Worm (Caenorhabditis elegans) whole organism, L2 larva: Measurements from ENCODE around the gene memb-2.
A peak's percentile ranks its signal among the peaks of the same experiment; 100 is the strongest.

Experiments
- C34F6.9 ChIP-seq: fragments of 150-350 bp; optimal IDR thresholded peaks from 2 replicates; lab custom pipeline; 2014; ENCODE audit warnings: missing biosample characterization, missing genetic modification characterization
- F13H6.1 ChIP-seq: sonication (generic microtip); optimal IDR thresholded peaks from 2 replicates; lab custom pipeline; 2016; ENCODE audit warnings: missing genetic modification characterization, missing compliant biosample characterization
- R02D3.7 ChIP-seq: fragments of 150-350 bp; optimal IDR thresholded peaks from 2 replicates; lab custom pipeline; 2014; ENCODE audit warnings: missing biosample characterization, missing genetic modification characterization
- ZK546.5 ChIP-seq: sonication (generic microtip); optimal IDR thresholded peaks from 2 replicates; lab custom pipeline; 2017; ENCODE audit warnings: missing biosample characterization, missing genetic modification characterization
- alr-1 ChIP-seq: fragments of 150-350 bp; optimal IDR thresholded peaks from 2 replicates; lab custom pipeline; 2014; ENCODE audit warnings: missing biosample characterization, missing genetic modification characterization
- aly-2 ChIP-seq: fragments of 150-350 bp; optimal IDR thresholded peaks from 2 replicates; lab custom pipeline; 2014; ENCODE audit warnings: missing biosample characterization, missing genetic modification characterization
- ama-1 ChIP-seq: fragments of 150-350 bp; optimal IDR thresholded peaks from 2 replicates; lab custom pipeline; 2018; ENCODE audit warnings: inconsistent platforms
- blmp-1 ChIP-seq: sonication (generic microtip); optimal IDR thresholded peaks from 2 replicates; lab custom pipeline; 2017; ENCODE audit warnings: missing genetic modification characterization, mild to moderate bottlenecking, missing compliant biosample characterization, antibody characterized with exemption, moderate library complexity; ENCODE audit not compliant: insufficient read depth
- ceh-16 ChIP-seq: fragments of 150-350 bp; optimal IDR thresholded peaks from 2 replicates; lab custom pipeline; 2014; ENCODE audit warnings: missing biosample characterization, missing genetic modification characterization
- ceh-82 ChIP-seq: fragments of 150-350 bp; optimal IDR thresholded peaks from 2 replicates; lab custom pipeline; 2014; ENCODE audit warnings: missing biosample characterization, missing genetic modification characterization
- dmd-4 ChIP-seq: sonication (generic microtip); optimal IDR thresholded peaks from 2 replicates; lab custom pipeline; 2017; ENCODE audit warnings: missing biosample characterization, missing genetic modification characterization
- egl-27 ChIP-seq: sonication (generic microtip); optimal IDR thresholded peaks from 3 replicates; lab custom pipeline; 2017; ENCODE audit warnings: missing biosample characterization, missing genetic modification reagents, missing genetic modification characterization
- fos-1 ChIP-seq: fragments of 150-350 bp; optimal IDR thresholded peaks from 2 replicates; lab custom pipeline; 2014; ENCODE audit warnings: missing biosample characterization, missing genetic modification characterization
- gmeb-1 ChIP-seq: fragments of 150-350 bp; optimal IDR thresholded peaks from 2 replicates; lab custom pipeline; 2014; ENCODE audit warnings: missing biosample characterization, missing genetic modification characterization
- lin-13 ChIP-seq: fragments of 150-350 bp; optimal IDR thresholded peaks from 2 replicates; lab custom pipeline; 2014; ENCODE audit warnings: missing biosample characterization, missing genetic modification reagents, missing genetic modification characterization
- lsy-2 ChIP-seq, 2 experiments: fragments of 150-350 bp in 1 of 2; sonication (generic microtip) in 1 of 2; optimal IDR thresholded peaks; 2 replicates each; lab custom pipeline; 2014 to 2017; ENCODE audit warnings: missing biosample characterization in 2 of 2, missing genetic modification characterization in 2 of 2
- mab-5 ChIP-seq: fragments of 150-350 bp; optimal IDR thresholded peaks from 2 replicates; lab custom pipeline; 2014; ENCODE audit warnings: missing biosample characterization, missing genetic modification characterization
- mbf-1 ChIP-seq: sonication (generic microtip); optimal IDR thresholded peaks from 2 replicates; lab custom pipeline; 2017; ENCODE audit warnings: missing biosample characterization, missing genetic modification characterization
- mdl-1 ChIP-seq, 2 experiments: fragments of 150-350 bp in 1 of 2; sonication (generic microtip) in 1 of 2; optimal IDR thresholded peaks; 2 replicates each; lab custom pipeline; 2017; ENCODE audit warnings: missing biosample characterization in 2 of 2, missing genetic modification characterization in 2 of 2
- nhr-10 ChIP-seq: sonication (generic microtip); optimal IDR thresholded peaks from 2 replicates; lab custom pipeline; 2017; ENCODE audit warnings: missing biosample characterization, missing genetic modification characterization
- nhr-11 ChIP-seq: fragments of 150-350 bp; optimal IDR thresholded peaks from 2 replicates; lab custom pipeline; 2014; ENCODE audit warnings: missing biosample characterization, missing genetic modification characterization
- nhr-12 ChIP-seq: fragments of 150-350 bp; optimal IDR thresholded peaks from 2 replicates; lab custom pipeline; 2014; ENCODE audit warnings: missing biosample characterization, missing genetic modification characterization
- nhr-23 ChIP-seq: fragments of 150-350 bp; optimal IDR thresholded peaks from 2 replicates; lab custom pipeline; 2014; ENCODE audit warnings: missing biosample characterization, missing genetic modification reagents, missing genetic modification characterization
- nhr-25 ChIP-seq: fragments of 150-350 bp; sonication (generic microtip); optimal IDR thresholded peaks from 3 replicates; lab custom pipeline; 2014; ENCODE audit warnings: missing biosample characterization, missing genetic modification characterization
- nhr-6 ChIP-seq: fragments of 150-350 bp; optimal IDR thresholded peaks from 2 replicates; lab custom pipeline; 2014; ENCODE audit warnings: missing biosample characterization, missing genetic modification characterization
- nhr-77 ChIP-seq: fragments of 150-350 bp; optimal IDR thresholded peaks from 2 replicates; lab custom pipeline; 2014; ENCODE audit warnings: missing biosample characterization, missing genetic modification characterization
- peb-1 ChIP-seq: fragments of 150-350 bp; optimal IDR thresholded peaks from 2 replicates; lab custom pipeline; 2014; ENCODE audit warnings: missing biosample characterization, missing genetic modification characterization
- skn-1 ChIP-seq: sonication (generic microtip); optimal IDR thresholded peaks from 2 replicates; lab custom pipeline; 2017; ENCODE audit warnings: missing biosample characterization, missing genetic modification characterization
- sma-3 ChIP-seq: sonication (generic microtip); optimal IDR thresholded peaks from 2 replicates; lab custom pipeline; 2016; ENCODE audit warnings: missing genetic modification reagents, missing genetic modification characterization, missing compliant biosample characterization
- sma-9 ChIP-seq, 2 experiments: fragments of 150-350 bp in 1 of 2; sonication (generic microtip) in 1 of 2; optimal IDR thresholded peaks; 2 replicates each; lab custom pipeline; 2014 to 2016; ENCODE audit warnings: missing genetic modification characterization in 2 of 2, mild to moderate bottlenecking in 1 of 2, missing biosample characterization in 1 of 2, missing compliant biosample characterization in 1 of 2, missing genetic modification reagents in 1 of 2, moderate library complexity in 1 of 2
- snpc-4 ChIP-seq: fragments of 150-350 bp; optimal IDR thresholded peaks from 2 replicates; lab custom pipeline; 2014; ENCODE audit warnings: missing biosample characterization, missing genetic modification characterization
- unc-55 ChIP-seq: fragments of 150-350 bp; sonication (generic microtip); optimal IDR thresholded peaks from 3 replicates; lab custom pipeline; 2014; ENCODE audit warnings: missing biosample characterization, missing genetic modification reagents, missing genetic modification characterization
- unc-62 ChIP-seq: fragments of 150-350 bp; optimal IDR thresholded peaks from 2 replicates; lab custom pipeline; 2014; ENCODE audit warnings: missing biosample characterization, missing genetic modification reagents, missing genetic modification characterization
- zag-1 ChIP-seq: fragments of 150-350 bp; optimal IDR thresholded peaks from 2 replicates; lab custom pipeline; 2014; ENCODE audit warnings: missing biosample characterization, missing genetic modification characterization
- ztf-11 ChIP-seq: sonication (generic microtip); optimal IDR thresholded peaks from 2 replicates; lab custom pipeline; 2017; ENCODE audit warnings: missing biosample characterization, missing genetic modification characterization
- ztf-4 ChIP-seq: fragments of 150-350 bp; optimal IDR thresholded peaks from 2 replicates; lab custom pipeline; 2014; ENCODE audit warnings: missing biosample characterization, missing genetic modification characterization

memb-2 gene

DNA sequence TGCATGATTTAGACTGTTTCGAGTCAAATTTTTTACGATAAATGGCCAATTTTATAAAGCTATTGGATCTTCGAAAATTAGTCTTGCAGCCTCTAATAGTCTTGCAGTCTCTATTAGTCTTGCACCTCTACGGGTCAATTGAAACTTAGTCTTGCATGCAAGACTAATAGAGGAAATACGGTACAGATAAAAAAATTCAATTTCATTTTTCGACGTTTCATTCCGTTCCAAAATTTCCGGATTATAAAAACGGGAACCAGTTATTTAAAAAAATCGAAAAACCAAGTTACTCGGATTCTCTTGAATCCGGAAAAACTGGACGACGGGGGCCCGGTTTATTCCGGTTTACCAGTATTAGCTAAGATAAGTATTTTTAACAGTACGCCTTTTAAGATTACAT lies 1.4 kb upstream of the memb-2 start, which contains the start of gene M03E7.1:
TSS of gene M03E7.1 (plus strand) at position 301 of the 400 bp plus-strand sequence.
- TF ChIP-seq lsy-2 (tag; optimal IDR thresholded peaks at IDR 0.05; lab: Kevin White, UChicago) (no peak), R02D3.7 (tag; lab: Kevin White, UChicago) (no peak), mab-5 (tag; lab: Kevin White, UChicago) (no peak), ZK546.5 (no peak), nhr-12 (tag; lab: Kevin White, UChicago) (no peak), ceh-16 (no peak), nhr-25 (tag; lab: Kevin White, UChicago) (no peak), nhr-23 (tag; lab: Kevin White, UChicago) (no peak), mdl-1 (tag; optimal IDR thresholded peaks at IDR 0.05; lab: Kevin White, UChicago) (no peak), ceh-82 (tag; lab: Kevin White, UChicago) (no peak), unc-62 (GFP tag; lab: Kevin White, UChicago) (no peak), snpc-4 (tag; lab: Kevin White, UChicago) (no peak), alr-1 (no peak), blmp-1 (no peak), F13H6.1 (tag; lab: Kevin White, UChicago) (no peak), C34F6.9 (tag; lab: Kevin White, UChicago) (no peak), zag-1 (tag; lab: Kevin White, UChicago) (no peak)

DNA sequence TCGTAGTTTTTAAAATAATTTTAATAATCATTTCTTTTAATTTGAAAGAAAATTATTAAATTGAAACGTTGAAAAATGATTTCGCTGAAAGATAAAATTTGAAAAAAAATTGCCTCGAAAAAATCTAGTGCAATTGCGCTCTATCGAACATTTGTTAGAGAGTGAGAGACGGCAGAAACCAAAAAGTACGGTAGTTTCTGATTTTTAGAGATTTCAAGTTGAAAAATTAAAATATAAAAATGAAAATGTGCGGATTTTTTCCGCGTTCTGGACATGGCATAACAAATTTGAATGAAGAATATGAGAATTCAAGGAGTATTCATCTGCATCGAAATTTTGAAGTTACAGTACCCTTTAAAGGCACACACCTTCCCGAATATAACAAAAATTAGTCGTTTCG lies 568 bp downstream of the memb-2 start:
- TF ChIP-seq lin-13 (GFP tag; lab: Kevin White, UChicago) (no peak), unc-55 (GFP tag; lab: Kevin White, UChicago) (peak; percentile 48), lsy-2 (tag; optimal IDR thresholded peaks at IDR 0.05; lab: Kevin White, UChicago) (peak in 1 of 2 experiments; percentile 73)
- TF ChIP-seq, all 48 proteins: peak for 2

DNA sequence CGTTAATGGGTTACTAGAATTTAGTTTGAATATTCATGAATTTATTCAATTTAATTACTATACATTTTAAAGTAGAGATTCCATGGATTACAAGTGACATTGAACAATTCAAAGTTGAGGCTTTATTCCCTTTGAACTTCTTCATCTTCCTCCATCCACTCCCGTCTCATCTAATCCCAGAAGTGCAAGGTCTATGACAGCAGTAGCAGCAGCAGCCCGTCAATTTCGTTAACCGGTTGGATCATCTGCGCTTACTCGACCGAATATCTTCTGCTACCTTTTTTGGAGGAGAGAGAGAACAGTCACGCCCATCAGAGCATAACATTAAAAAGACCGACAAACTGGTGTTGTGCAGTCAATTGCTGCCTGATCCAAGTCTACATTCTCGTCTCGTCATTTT lies 2.6 kb downstream of the memb-2 start, which contains the start of gene M03E7.2:
TSS of gene M03E7.2 (plus strand) at position 301 of the 400 bp plus-strand sequence.
- TF ChIP-seq skn-1 (tag; lab: Kevin White, UChicago) (no peak), nhr-12 (tag; lab: Kevin White, UChicago) (no peak), nhr-6 (tag; lab: Kevin White, UChicago) (no peak), nhr-25 (tag; lab: Kevin White, UChicago) (no peak), R02D3.7 (tag; lab: Kevin White, UChicago) (no peak), fos-1 (no peak), mbf-1 (tag; lab: Kevin White, UChicago) (no peak), nhr-23 (tag; lab: Kevin White, UChicago) (no peak), unc-62 (GFP tag; lab: Kevin White, UChicago) (no peak), ztf-4 (tag; lab: Kevin White, UChicago) (no peak), ama-1 (no peak), nhr-10 (tag; lab: Kevin White, UChicago) (no peak), sma-9 (GFP tag; optimal IDR thresholded peaks at IDR 0.05; lab: Kevin White, UChicago) (no peak), sma-9 (tag; optimal IDR thresholded peaks at IDR 0.05; lab: Kevin White, UChicago) (no peak), ceh-16 (no peak), lin-13 (GFP tag; lab: Kevin White, UChicago) (no peak), ceh-82 (tag; lab: Kevin White, UChicago) (no peak), dmd-4 (tag; lab: Kevin White, UChicago) (no peak), lsy-2 (tag; optimal IDR thresholded peaks at IDR 0.05; lab: Kevin White, UChicago) (no peak), alr-1 (no peak)

DNA sequence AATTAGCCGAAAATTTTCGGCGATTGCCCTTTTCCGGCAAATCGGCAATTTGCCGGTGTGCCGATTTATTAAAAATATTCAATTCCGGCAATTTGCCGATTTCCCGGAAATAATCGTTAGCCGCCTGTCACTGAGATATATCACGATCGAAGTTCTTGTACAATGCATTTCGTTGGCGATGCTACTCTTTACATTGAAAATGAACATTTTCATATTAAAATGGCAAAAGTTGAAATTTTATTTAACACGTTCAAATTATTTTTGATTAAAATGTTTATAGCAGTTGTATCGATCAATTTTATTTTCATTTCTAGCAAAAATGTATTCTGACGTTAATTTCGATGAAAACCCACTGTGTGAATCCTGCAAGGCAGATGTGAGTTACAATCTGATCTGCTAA lies 5.2 kb downstream of the memb-2 start, which contains the start of gene M03E7.3:
TSS of gene M03E7.3 (plus strand) at position 301 of the 400 bp plus-strand sequence.
- TF ChIP-seq ama-1 (no peak), ceh-16 (no peak), R02D3.7 (tag; lab: Kevin White, UChicago) (no peak), mbf-1 (tag; lab: Kevin White, UChicago) (no peak), aly-2 (no peak)

DNA sequence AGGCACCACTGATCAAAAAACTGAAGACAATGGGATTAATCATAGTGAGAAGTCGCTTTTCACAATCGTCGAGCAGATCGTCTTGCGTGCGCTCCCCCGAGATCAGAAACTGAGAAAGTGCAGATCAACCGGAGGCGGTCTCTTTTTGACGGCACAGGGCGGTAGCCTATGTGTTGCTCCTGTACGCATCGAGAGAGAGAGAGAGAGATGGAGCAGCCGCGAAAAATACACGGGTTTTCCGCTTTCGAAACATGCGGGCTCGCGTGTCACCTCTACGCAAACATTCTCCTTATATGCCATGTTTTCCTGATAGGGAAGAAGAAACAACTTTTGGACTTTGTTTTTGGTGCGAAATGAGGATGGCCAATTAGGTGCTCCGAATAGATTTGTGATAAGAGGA lies 6.8 kb downstream of the memb-2 start, which contains the start of gene lrpc-1:
TSS of gene lrpc-1 (minus strand) at position 101 of the 400 bp plus-strand sequence.
- TF ChIP-seq nhr-6 (tag; lab: Kevin White, UChicago) = no peak
- no peak for TF ChIP-seq egl-27 (tag; lab: Kevin White, UChicago)
- no peak for TF ChIP-seq dmd-4 (tag; lab: Kevin White, UChicago)
- TF ChIP-seq blmp-1 = no peak
- no peak for TF ChIP-seq gmeb-1 (tag; lab: Kevin White, UChicago)
- no peak for TF ChIP-seq mdl-1 (tag; optimal IDR thresholded peaks at IDR 0.05; lab: Kevin White, UChicago)
- TF ChIP-seq ztf-11 = no peak
- TF ChIP-seq R02D3.7 (tag; lab: Kevin White, UChicago) = no peak
- no peak for TF ChIP-seq nhr-11 (tag; lab: Kevin White, UChicago)
- TF ChIP-seq ZK546.5 = no peak
- TF ChIP-seq ceh-82 (tag; lab: Kevin White, UChicago) = no peak
- TF ChIP-seq aly-2 = no peak
- TF ChIP-seq nhr-77 = no peak
- TF ChIP-seq sma-3 (GFP tag; lab: Kevin White, UChicago) = no peak
- no peak for TF ChIP-seq ama-1
- TF ChIP-seq ceh-16 = no peak
- no peak for TF ChIP-seq peb-1 (tag; lab: Kevin White, UChicago)
- TF ChIP-seq lsy-2 (tag; optimal IDR thresholded peaks at IDR 0.05; lab: Kevin White, UChicago) = no peak
- no peak for TF ChIP-seq sma-9 (GFP tag; optimal IDR thresholded peaks at IDR 0.05; lab: Kevin White, UChicago)
- TF ChIP-seq sma-9 (tag; optimal IDR thresholded peaks at IDR 0.05; lab: Kevin White, UChicago) = no peak
- TF ChIP-seq lin-13 (GFP tag; lab: Kevin White, UChicago) = no peak
- TF ChIP-seq, all 48 proteins: peak for 0
